Worm (Caenorhabditis elegans) whole organism, L2 larva: ENCODE measurements around the gene sip-1.

Source experiments
- C34F6.9 ChIP-seq: fragments of 150-350 bp; optimal IDR thresholded peaks from 2 replicates; lab custom pipeline; 2014; ENCODE audit warnings: missing biosample characterization, missing genetic modification characterization
- F13H6.1 ChIP-seq: sonication (generic microtip); optimal IDR thresholded peaks from 2 replicates; lab custom pipeline; 2016; ENCODE audit warnings: missing genetic modification characterization, missing compliant biosample characterization
- R02D3.7 ChIP-seq: fragments of 150-350 bp; optimal IDR thresholded peaks from 2 replicates; lab custom pipeline; 2014; ENCODE audit warnings: missing biosample characterization, missing genetic modification characterization
- Y55F3AM.14 ChIP-seq: fragments of 200-800 bp; sonication (Bioruptor generic); optimal IDR thresholded peaks from 2 replicates; lab custom pipeline; 2018; ENCODE audit warnings: mild to moderate bottlenecking, missing genetic modification characterization, missing compliant biosample characterization
- ZK546.5 ChIP-seq: sonication (generic microtip); optimal IDR thresholded peaks from 2 replicates; lab custom pipeline; 2017; ENCODE audit warnings: missing biosample characterization, missing genetic modification characterization
- alr-1 ChIP-seq: fragments of 150-350 bp; optimal IDR thresholded peaks from 2 replicates; lab custom pipeline; 2014; ENCODE audit warnings: missing biosample characterization, missing genetic modification characterization
- aly-2 ChIP-seq: fragments of 150-350 bp; optimal IDR thresholded peaks from 2 replicates; lab custom pipeline; 2014; ENCODE audit warnings: missing biosample characterization, missing genetic modification characterization
- ama-1 ChIP-seq: fragments of 150-350 bp; optimal IDR thresholded peaks from 2 replicates; lab custom pipeline; 2018; ENCODE audit warnings: inconsistent platforms
- blmp-1 ChIP-seq: sonication (generic microtip); optimal IDR thresholded peaks from 2 replicates; lab custom pipeline; 2017; ENCODE audit warnings: missing genetic modification characterization, mild to moderate bottlenecking, missing compliant biosample characterization, antibody characterized with exemption, moderate library complexity; ENCODE audit not compliant: insufficient read depth
- ceh-16 ChIP-seq: fragments of 150-350 bp; optimal IDR thresholded peaks from 2 replicates; lab custom pipeline; 2014; ENCODE audit warnings: missing biosample characterization, missing genetic modification characterization
- ceh-82 ChIP-seq: fragments of 150-350 bp; optimal IDR thresholded peaks from 2 replicates; lab custom pipeline; 2014; ENCODE audit warnings: missing biosample characterization, missing genetic modification characterization
- crh-2 ChIP-seq: sonication (generic microtip); optimal IDR thresholded peaks from 2 replicates; lab custom pipeline; 2017; ENCODE audit warnings: missing biosample characterization, missing genetic modification characterization
- dmd-4 ChIP-seq: sonication (generic microtip); optimal IDR thresholded peaks from 2 replicates; lab custom pipeline; 2017; ENCODE audit warnings: missing biosample characterization, missing genetic modification characterization
- egl-27 ChIP-seq: sonication (generic microtip); optimal IDR thresholded peaks from 3 replicates; lab custom pipeline; 2017; ENCODE audit warnings: missing biosample characterization, missing genetic modification reagents, missing genetic modification characterization
- elt-1 ChIP-seq: fragments of 150-350 bp; optimal IDR thresholded peaks from 2 replicates; lab custom pipeline; 2014; ENCODE audit warnings: missing biosample characterization, missing genetic modification characterization
- elt-3 ChIP-seq: sonication (generic microtip); optimal IDR thresholded peaks from 2 replicates; lab custom pipeline; 2017; ENCODE audit warnings: missing biosample characterization, missing genetic modification characterization
- fos-1 ChIP-seq: fragments of 150-350 bp; optimal IDR thresholded peaks from 2 replicates; lab custom pipeline; 2014; ENCODE audit warnings: missing biosample characterization, missing genetic modification characterization
- gmeb-1 ChIP-seq: fragments of 150-350 bp; optimal IDR thresholded peaks from 2 replicates; lab custom pipeline; 2014; ENCODE audit warnings: missing biosample characterization, missing genetic modification characterization
- lin-11 ChIP-seq: fragments of 150-350 bp; sonication (generic microtip); optimal IDR thresholded peaks from 2 replicates; lab custom pipeline; 2014; ENCODE audit warnings: missing biosample characterization, missing genetic modification characterization, inconsistent platforms, mixed read lengths
- lin-13 ChIP-seq: fragments of 150-350 bp; optimal IDR thresholded peaks from 2 replicates; lab custom pipeline; 2014; ENCODE audit warnings: missing biosample characterization, missing genetic modification reagents, missing genetic modification characterization
- lin-39 ChIP-seq: fragments of 150-350 bp; optimal IDR thresholded peaks from 2 replicates; lab custom pipeline; 2014; ENCODE audit warnings: missing biosample characterization, missing genetic modification reagents, missing genetic modification characterization
- lsy-2 ChIP-seq, 2 experiments: fragments of 150-350 bp in 1 of 2; sonication (generic microtip) in 1 of 2; optimal IDR thresholded peaks; 2 replicates each; lab custom pipeline; 2014 to 2017; ENCODE audit warnings: missing biosample characterization in 2 of 2, missing genetic modification characterization in 2 of 2
- mab-5 ChIP-seq: fragments of 150-350 bp; optimal IDR thresholded peaks from 2 replicates; lab custom pipeline; 2014; ENCODE audit warnings: missing biosample characterization, missing genetic modification characterization
- mbf-1 ChIP-seq: sonication (generic microtip); optimal IDR thresholded peaks from 2 replicates; lab custom pipeline; 2017; ENCODE audit warnings: missing biosample characterization, missing genetic modification characterization
- mdl-1 ChIP-seq, 2 experiments: fragments of 150-350 bp in 1 of 2; sonication (generic microtip) in 1 of 2; optimal IDR thresholded peaks; 2 replicates each; lab custom pipeline; 2017; ENCODE audit warnings: missing biosample characterization in 2 of 2, missing genetic modification characterization in 2 of 2
- nhr-10 ChIP-seq: sonication (generic microtip); optimal IDR thresholded peaks from 2 replicates; lab custom pipeline; 2017; ENCODE audit warnings: missing biosample characterization, missing genetic modification characterization
- nhr-11 ChIP-seq: fragments of 150-350 bp; optimal IDR thresholded peaks from 2 replicates; lab custom pipeline; 2014; ENCODE audit warnings: missing biosample characterization, missing genetic modification characterization
- nhr-12 ChIP-seq: fragments of 150-350 bp; optimal IDR thresholded peaks from 2 replicates; lab custom pipeline; 2014; ENCODE audit warnings: missing biosample characterization, missing genetic modification characterization
- nhr-129 ChIP-seq: fragments of 150-350 bp; optimal IDR thresholded peaks from 2 replicates; lab custom pipeline; 2014; ENCODE audit warnings: missing biosample characterization, missing genetic modification characterization
- nhr-21 ChIP-seq: fragments of 150-350 bp; optimal IDR thresholded peaks from 2 replicates; lab custom pipeline; 2014; ENCODE audit warnings: missing biosample characterization, missing genetic modification characterization
- nhr-23 ChIP-seq: fragments of 150-350 bp; optimal IDR thresholded peaks from 2 replicates; lab custom pipeline; 2014; ENCODE audit warnings: missing biosample characterization, missing genetic modification reagents, missing genetic modification characterization
- nhr-237 ChIP-seq: fragments of 150-350 bp; optimal IDR thresholded peaks from 2 replicates; lab custom pipeline; 2014; ENCODE audit warnings: missing biosample characterization, missing genetic modification characterization
- nhr-25 ChIP-seq: fragments of 150-350 bp; sonication (generic microtip); optimal IDR thresholded peaks from 3 replicates; lab custom pipeline; 2014; ENCODE audit warnings: missing biosample characterization, missing genetic modification characterization
- nhr-6 ChIP-seq: fragments of 150-350 bp; optimal IDR thresholded peaks from 2 replicates; lab custom pipeline; 2014; ENCODE audit warnings: missing biosample characterization, missing genetic modification characterization
- nhr-77 ChIP-seq: fragments of 150-350 bp; optimal IDR thresholded peaks from 2 replicates; lab custom pipeline; 2014; ENCODE audit warnings: missing biosample characterization, missing genetic modification characterization
- peb-1 ChIP-seq: fragments of 150-350 bp; optimal IDR thresholded peaks from 2 replicates; lab custom pipeline; 2014; ENCODE audit warnings: missing biosample characterization, missing genetic modification characterization
- sem-4 ChIP-seq: fragments of 150-350 bp; optimal IDR thresholded peaks from 2 replicates; lab custom pipeline; 2014; ENCODE audit warnings: missing biosample characterization, missing genetic modification reagents, missing genetic modification characterization
- skn-1 ChIP-seq: sonication (generic microtip); optimal IDR thresholded peaks from 2 replicates; lab custom pipeline; 2017; ENCODE audit warnings: missing biosample characterization, missing genetic modification characterization
- sma-3 ChIP-seq: sonication (generic microtip); optimal IDR thresholded peaks from 2 replicates; lab custom pipeline; 2016; ENCODE audit warnings: missing genetic modification reagents, missing genetic modification characterization, missing compliant biosample characterization
- sma-9 ChIP-seq, 2 experiments: fragments of 150-350 bp in 1 of 2; sonication (generic microtip) in 1 of 2; optimal IDR thresholded peaks; 2 replicates each; lab custom pipeline; 2014 to 2016; ENCODE audit warnings: missing genetic modification characterization in 2 of 2, mild to moderate bottlenecking in 1 of 2, missing biosample characterization in 1 of 2, missing compliant biosample characterization in 1 of 2, missing genetic modification reagents in 1 of 2, moderate library complexity in 1 of 2
- snpc-4 ChIP-seq: fragments of 150-350 bp; optimal IDR thresholded peaks from 2 replicates; lab custom pipeline; 2014; ENCODE audit warnings: missing biosample characterization, missing genetic modification characterization
- unc-39 ChIP-seq: fragments of 150-350 bp; optimal IDR thresholded peaks from 2 replicates; lab custom pipeline; 2014; ENCODE audit warnings: missing biosample characterization, missing genetic modification characterization
- unc-55 ChIP-seq: fragments of 150-350 bp; sonication (generic microtip); optimal IDR thresholded peaks from 3 replicates; lab custom pipeline; 2014; ENCODE audit warnings: missing biosample characterization, missing genetic modification reagents, missing genetic modification characterization
- unc-62 ChIP-seq: fragments of 150-350 bp; optimal IDR thresholded peaks from 2 replicates; lab custom pipeline; 2014; ENCODE audit warnings: missing biosample characterization, missing genetic modification reagents, missing genetic modification characterization
- zag-1 ChIP-seq: fragments of 150-350 bp; optimal IDR thresholded peaks from 2 replicates; lab custom pipeline; 2014; ENCODE audit warnings: missing biosample characterization, missing genetic modification characterization
- ztf-1 ChIP-seq: fragments of 200-800 bp; sonication (Bioruptor generic); conservative IDR thresholded peaks from 2 replicates; pipeline ENCODE4 v1.3.6; 2022; ENCODE audit warnings: missing genetic modification characterization, missing compliant biosample characterization
- ztf-11 ChIP-seq: sonication (generic microtip); optimal IDR thresholded peaks from 2 replicates; lab custom pipeline; 2017; ENCODE audit warnings: missing biosample characterization, missing genetic modification characterization
- ztf-4 ChIP-seq: fragments of 150-350 bp; optimal IDR thresholded peaks from 2 replicates; lab custom pipeline; 2014; ENCODE audit warnings: missing biosample characterization, missing genetic modification characterization

sip-1 gene

DNA sequence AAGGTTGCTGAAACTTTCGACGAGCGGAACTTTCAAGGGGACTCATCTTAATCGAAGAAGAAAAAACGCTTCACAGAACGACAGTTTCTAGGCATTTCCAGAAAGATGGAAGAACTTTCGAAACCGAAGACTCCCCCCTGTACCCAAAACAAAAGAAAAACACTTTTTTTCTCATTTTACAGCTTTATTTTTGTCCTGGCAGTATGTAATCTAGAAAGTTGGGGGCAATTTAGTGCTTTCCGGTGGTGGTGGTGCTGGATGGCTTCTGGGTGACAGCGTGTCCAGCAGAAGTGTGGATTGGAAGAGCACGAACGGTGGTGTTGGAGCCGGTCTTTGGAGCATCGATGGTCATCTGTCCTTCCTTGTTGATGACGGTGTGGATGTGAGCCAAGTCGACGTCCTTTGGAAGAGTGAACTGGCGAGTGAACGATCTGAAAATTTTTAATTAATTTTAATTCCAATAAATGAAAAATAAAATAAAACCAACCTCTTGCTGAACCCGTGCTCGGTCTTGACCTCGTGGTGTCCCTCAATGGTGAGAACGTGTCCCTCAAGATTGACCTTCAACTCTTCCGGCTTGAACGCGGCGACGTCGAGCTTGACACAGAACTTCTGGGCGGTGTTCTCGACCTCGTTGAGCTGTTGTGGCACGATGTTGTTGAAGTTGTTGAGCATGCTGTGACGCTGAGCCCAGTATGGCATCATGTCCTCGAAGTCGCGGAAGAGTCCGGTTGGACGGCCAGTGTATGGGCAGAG is 480 bp downstream of the sip-1 start:
- TF ChIP-seq fos-1: no peak
- TF ChIP-seq zag-1 (tag; lab: Kevin White, UChicago): no peak
- no peak for TF ChIP-seq nhr-6 (tag; lab: Kevin White, UChicago)
- TF ChIP-seq skn-1 (tag; lab: Kevin White, UChicago): no peak
- TF ChIP-seq lsy-2 (tag; optimal IDR thresholded peaks at IDR 0.05; lab: Kevin White, UChicago): no peak
- TF ChIP-seq unc-62: no peak
- TF ChIP-seq nhr-21 (tag; lab: Kevin White, UChicago): no peak
- TF ChIP-seq C34F6.9 (tag; lab: Kevin White, UChicago): no peak
- TF ChIP-seq, all 48 proteins: peak for 0

ce11 chrIII:10505182-10505581 is 1.4 kb downstream of the sip-1 start, which contains the start of the genes taf-11.3 and urm-1:
Gene taf-11.3 (minus strand): TSS chrIII:10505250.
Gene urm-1 (plus strand): TSS chrIII:10505480.
- no peak for TF ChIP-seq ceh-82 (tag; lab: Kevin White, UChicago)
- no peak for TF ChIP-seq ama-1 (lab: Kevin White, UChicago)
- TF ChIP-seq sma-3: peak; percentile 82
- peak; percentile 66 for TF ChIP-seq nhr-129 (tag; lab: Kevin White, UChicago)
- TF ChIP-seq mab-5 (tag; lab: Kevin White, UChicago): peak; percentile 65
- TF ChIP-seq unc-62: no peak
- no peak for TF ChIP-seq lin-39 (tag; lab: Kevin White, UChicago)
- peak; percentile 68 for TF ChIP-seq F13H6.1 (tag; lab: Kevin White, UChicago)
- TF ChIP-seq nhr-6 (tag; lab: Kevin White, UChicago): peak; percentile 57
- no peak for TF ChIP-seq ztf-11 (tag; lab: Kevin White, UChicago)
- TF ChIP-seq lin-11: peak; percentile 67
- no peak for TF ChIP-seq ZK546.5
- TF ChIP-seq nhr-77 (tag; lab: Kevin White, UChicago): no peak
- TF ChIP-seq alr-1 (tag; lab: Kevin White, UChicago): no peak
- peak; percentile 92 for TF ChIP-seq crh-2 (tag; lab: Kevin White, UChicago)
- peak; percentile 3 for TF ChIP-seq zag-1 (tag; lab: Kevin White, UChicago)
- peak; percentile 71 for TF ChIP-seq nhr-25 (tag; lab: Kevin White, UChicago)
- TF ChIP-seq snpc-4: peak; percentile 78
- peak; percentile 75 for TF ChIP-seq nhr-21 (tag; lab: Kevin White, UChicago)
- no peak for TF ChIP-seq dmd-4
- TF ChIP-seq unc-39 (tag; lab: Kevin White, UChicago): no peak
- TF ChIP-seq mdl-1 (tag; optimal IDR thresholded peaks at IDR 0.05; lab: Kevin White, UChicago): no peak
- no peak for TF ChIP-seq peb-1 (tag; lab: Kevin White, UChicago)
- TF ChIP-seq nhr-23 (tag; lab: Kevin White, UChicago): no peak
- peak; percentile 88 for TF ChIP-seq C34F6.9 (tag; lab: Kevin White, UChicago)
- peak; percentile 88 for TF ChIP-seq unc-55 (GFP tag; lab: Kevin White, UChicago)
- TF ChIP-seq R02D3.7: no peak
- no peak for TF ChIP-seq nhr-237 (tag; lab: Kevin White, UChicago)
- TF ChIP-seq gmeb-1 (tag; lab: Kevin White, UChicago): peak; percentile 77
- peak; percentile 86 for TF ChIP-seq lin-13 (GFP tag; lab: Kevin White, UChicago)
- TF ChIP-seq nhr-11: no peak
- no peak for TF ChIP-seq elt-1 (tag; lab: Kevin White, UChicago)
- peak; percentile 54 to 90 for TF ChIP-seq lsy-2 (tag; optimal IDR thresholded peaks at IDR 0.05; lab: Kevin White, UChicago)
- no peak for TF ChIP-seq mbf-1 (tag; lab: Kevin White, UChicago)
- no peak for TF ChIP-seq nhr-12 (tag; lab: Kevin White, UChicago)
- TF ChIP-seq sma-9 (GFP tag; optimal IDR thresholded peaks at IDR 0.05; lab: Kevin White, UChicago): peak; percentile 79
- TF ChIP-seq sma-9 (tag; optimal IDR thresholded peaks at IDR 0.05; lab: Kevin White, UChicago): no peak
- TF ChIP-seq ztf-1 (GFP tag; lab: Robert Waterston, UW): no peak
- TF ChIP-seq sem-4: peak; percentile 89
- TF ChIP-seq nhr-10: no peak
- no peak for TF ChIP-seq aly-2
- no peak for TF ChIP-seq blmp-1 (tag; lab: Kevin White, UChicago)
- TF ChIP-seq skn-1 (tag; lab: Kevin White, UChicago): no peak
- peak; percentile 62 for TF ChIP-seq ztf-4 (tag; lab: Kevin White, UChicago)
- no peak for TF ChIP-seq elt-3 (tag; lab: Kevin White, UChicago)
- peak; percentile 61 for TF ChIP-seq fos-1
- peak; percentile 36 for TF ChIP-seq ceh-16 (tag; lab: Kevin White, UChicago)
- no peak for TF ChIP-seq egl-27
- TF ChIP-seq Y55F3AM.14: no peak
